Fruit fly (Drosophila melanogaster) whole organism, wandering third instar larva: ENCODE results near the gene Jon66Cii.

Experiments used
- Abd-B ChIP-seq: fragments of >200 bp; optimal IDR thresholded peaks from 2 replicates; lab custom pipeline; 2017; ENCODE audit warnings: missing biosample characterization, missing genetic modification characterization
- CG32264 ChIP-seq: fragments of 200-800 bp; sonication (Bioruptor generic); optimal IDR thresholded peaks from 2 replicates; lab custom pipeline; 2016; ENCODE audit warnings: missing biosample characterization, missing genetic modification characterization
- CG9705 ChIP-seq: fragments of 200-800 bp; sonication (Bioruptor generic); optimal IDR thresholded peaks from 2 replicates; lab custom pipeline; 2018; ENCODE audit warnings: missing biosample characterization, mild to moderate bottlenecking, missing genetic modification characterization
- CrebA ChIP-seq: fragments of 200-800 bp; sonication (Bioruptor generic); optimal IDR thresholded peaks from 2 replicates; lab custom pipeline; 2016; ENCODE audit warnings: missing biosample characterization, mild to moderate bottlenecking, missing genetic modification characterization, borderline replicate concordance
- Dif ChIP-seq: fragments of 200-275, 200-300 bp; sonication (Bioruptor generic); optimal IDR thresholded peaks from 2 replicates; lab custom pipeline; 2018; ENCODE audit warnings: missing biosample characterization, missing genetic modification characterization; ENCODE audit not compliant: partially characterized antibody
- HLH106 ChIP-seq: fragments of 200-800 bp; optimal IDR thresholded peaks from 3 replicates; lab custom pipeline; 2019; ENCODE audit warnings: missing biosample characterization, mild to moderate bottlenecking, missing genetic modification characterization, moderate library complexity
- Hr78 ChIP-seq: fragments of >200 bp; optimal IDR thresholded peaks from 2 replicates; lab custom pipeline; 2017; ENCODE audit warnings: missing biosample characterization, missing genetic modification characterization
- Hr83 ChIP-seq: fragments of 200-300 bp; sonication (Bioruptor generic); optimal IDR thresholded peaks from 2 replicates; lab custom pipeline; 2016; ENCODE audit warnings: missing biosample characterization, mild to moderate bottlenecking, missing genetic modification characterization, moderate library complexity; ENCODE audit not compliant: poor library complexity, severe bottlenecking
- Mio ChIP-seq: sonication (Bioruptor generic); optimal IDR thresholded peaks from 2 replicates; lab custom pipeline; 2016; ENCODE audit warnings: missing biosample characterization, missing genetic modification characterization
- N ChIP-seq: fragments of >200 bp; optimal IDR thresholded peaks from 2 replicates; lab custom pipeline; 2018; ENCODE audit warnings: missing biosample characterization, missing external identifiers, missing genetic modification characterization
- Rel ChIP-seq, 2 experiments: fragments of 200-800 bp; sonication (Bioruptor generic) in 1 of 2; optimal IDR thresholded peaks; 2 replicates in 1 of 2; 3 replicates in 1 of 2; lab custom pipeline; 2016 to 2019; ENCODE audit warnings: mild to moderate bottlenecking in 2 of 2, missing biosample characterization in 2 of 2, missing genetic modification characterization in 2 of 2, moderate library complexity in 1 of 2
- Sp1 ChIP-seq: fragments of 200-800 bp; sonication (Bioruptor generic); optimal IDR thresholded peaks from 3 replicates; lab custom pipeline; 2019; ENCODE audit warnings: missing biosample characterization, mild to moderate bottlenecking, missing genetic modification characterization, moderate library complexity
- Vsx2 ChIP-seq: fragments of 200-300, 225-300 bp; sonication (Bioruptor generic); optimal IDR thresholded peaks from 2 replicates; lab custom pipeline; 2018; ENCODE audit warnings: missing biosample characterization, missing genetic modification characterization; ENCODE audit not compliant: partially characterized antibody
- br ChIP-seq: fragments of 200-800 bp; sonication (Bioruptor generic); optimal IDR thresholded peaks from 2 replicates; lab custom pipeline; 2016; ENCODE audit warnings: missing biosample characterization, missing genetic modification characterization
- dl ChIP-seq, 2 experiments: fragments of 175-275, 200-275 bp in 1 of 2; fragments of 200-275 bp in 1 of 2; sonication (Bioruptor generic); optimal IDR thresholded peaks; lab custom pipeline; 2018; ENCODE audit warnings: mild to moderate bottlenecking in 2 of 2, missing biosample characterization in 2 of 2, missing genetic modification characterization in 2 of 2, moderate library complexity in 2 of 2; ENCODE audit not compliant: partially characterized antibody in 2 of 2, insufficient read depth in 1 of 2
- dsf ChIP-seq: sonication (Bioruptor generic); optimal IDR thresholded peaks from 2 replicates; lab custom pipeline; 2016; ENCODE audit warnings: missing biosample characterization, missing genetic modification characterization, borderline replicate concordance
- ey ChIP-seq: fragments of 200-800 bp; sonication (Bioruptor generic); optimal IDR thresholded peaks from 2 replicates; lab custom pipeline; 2016; ENCODE audit warnings: missing biosample characterization, missing genetic modification characterization
- foxo ChIP-seq, 2 experiments: fragments of 200-800 bp; sonication (Bioruptor generic); optimal IDR thresholded peaks; 2 replicates in 1 of 2; 3 replicates in 1 of 2; lab custom pipeline; 2016 to 2017; ENCODE audit warnings: missing biosample characterization in 2 of 2, missing genetic modification characterization in 2 of 2
- fru ChIP-seq: fragments of 200-800 bp; sonication (Bioruptor generic); optimal IDR thresholded peaks from 3 replicates; lab custom pipeline; 2016; ENCODE audit warnings: missing biosample characterization, mild to moderate bottlenecking, missing genetic modification characterization
- h ChIP-seq: fragments of 200-800 bp; sonication (Bioruptor generic); optimal IDR thresholded peaks from 3 replicates; lab custom pipeline; 2016; ENCODE audit warnings: missing biosample characterization, mild to moderate bottlenecking, missing genetic modification characterization
- jim ChIP-seq: fragments of 175-275, 200-325 bp; sonication (Bioruptor generic); optimal IDR thresholded peaks from 2 replicates; lab custom pipeline; 2016; ENCODE audit warnings: missing biosample characterization, mild to moderate bottlenecking, missing genetic modification characterization
- psq ChIP-seq: fragments of 200-800 bp; sonication (Bioruptor generic); optimal IDR thresholded peaks from 3 replicates; lab custom pipeline; 2017; ENCODE audit warnings: missing biosample characterization, mild to moderate bottlenecking, missing genetic modification characterization, moderate library complexity
- rgr ChIP-seq: fragments of 200-800 bp; sonication (Bioruptor generic); optimal IDR thresholded peaks from 3 replicates; lab custom pipeline; 2016; ENCODE audit warnings: missing biosample characterization, mild to moderate bottlenecking, missing genetic modification characterization
- tai ChIP-seq: sonication (Bioruptor generic); optimal IDR thresholded peaks from 2 replicates; lab custom pipeline; 2016; ENCODE audit warnings: missing biosample characterization, missing genetic modification characterization
- usp ChIP-seq: fragments of >200 bp; optimal IDR thresholded peaks from 2 replicates; lab custom pipeline; 2017; ENCODE audit warnings: missing biosample characterization, missing genetic modification characterization

Jon66Cii gene

dm6 chr3L:8424831-8425336, 31.4 kb upstream of the Jon66Cii start, which contains the start of gene Cbl:
Gene Cbl, plus strand, starts transcription at chr3L:8424954.
- TF ChIP-seq Rel (GFP tag; optimal IDR thresholded peaks at IDR 0.05; lab: Kevin White, UChicago) = no peak
- peak; percentile 12 for TF ChIP-seq Rel (tag; optimal IDR thresholded peaks at IDR 0.05; lab: Kevin White, UChicago)
- TF ChIP-seq ey (GFP tag; lab: Kevin White, UChicago) = no peak
- TF ChIP-seq Dif (GFP tag; lab: Kevin White, UChicago) = peak; percentile 8
- TF ChIP-seq Vsx2 (GFP tag; lab: Kevin White, UChicago) = peak; percentile 36
- peak; percentile 18 for TF ChIP-seq h (GFP tag; lab: Kevin White, UChicago)

- TF ChIP-seq rgr = no peak
- no peak for TF ChIP-seq Hr83
- TF ChIP-seq Dif (GFP tag; lab: Kevin White, UChicago) = no peak
- no peak for TF ChIP-seq foxo (GFP tag; optimal IDR thresholded peaks at IDR 0.05; lab: Kevin White, UChicago)
- no peak for TF ChIP-seq tai (GFP tag; lab: Kevin White, UChicago)
- TF ChIP-seq psq (GFP tag; lab: Kevin White, UChicago) = no peak
- no peak for TF ChIP-seq HLH106
- no peak for TF ChIP-seq jim
- no peak for TF ChIP-seq CrebA (GFP tag; lab: Kevin White, UChicago)
- TF ChIP-seq dsf (GFP tag; lab: Kevin White, UChicago) = no peak
- TF ChIP-seq N (GFP tag; lab: Kevin White, UChicago) = no peak
- TF ChIP-seq CG9705 (GFP tag; lab: Kevin White, UChicago) = no peak
Observed at dm6 chr3L:8423156-8423555, 29.7 kb upstream of the Jon66Cii start.

dm6 chr3L:8421808-8422586, 28.5 kb upstream of the Jon66Cii start, which contains the start of gene CG32354:
Gene CG32354, minus strand, starts transcription at chr3L:8422205.
- TF ChIP-seq CG32264 (GFP tag; lab: Kevin White, UChicago) = no peak
- TF ChIP-seq Mio (GFP tag; lab: Kevin White, UChicago) = no peak
- no peak for TF ChIP-seq Hr78 (GFP tag; lab: Kevin White, UChicago)
- no peak for TF ChIP-seq fru (GFP tag; lab: Kevin White, UChicago)
- TF ChIP-seq h (GFP tag; lab: Kevin White, UChicago) = no peak
- TF ChIP-seq foxo (GFP tag; optimal IDR thresholded peaks at IDR 0.05; lab: Kevin White, UChicago) = no peak

- TF ChIP-seq br (GFP tag; lab: Kevin White, UChicago) (no peak), Hr78 (GFP tag; lab: Kevin White, UChicago) (no peak), CG32264 (GFP tag; lab: Kevin White, UChicago) (no peak), ey (GFP tag; lab: Kevin White, UChicago) (no peak), tai (GFP tag; lab: Kevin White, UChicago) (no peak), foxo (GFP tag; optimal IDR thresholded peaks at IDR 0.05; lab: Kevin White, UChicago) (no peak)
Observed at dm6 chr3L:8421361-8421760, 27.9 kb upstream of the Jon66Cii start.

dm6 chr3L:8419622-8420176, 26.2 kb upstream of the Jon66Cii start:
- TF ChIP-seq Sp1 (GFP tag; lab: Kevin White, UChicago) (no peak), dsf (GFP tag; lab: Kevin White, UChicago) (no peak), ey (GFP tag; lab: Kevin White, UChicago) (no peak), Abd-B (GFP tag; lab: Kevin White, UChicago) (no peak)

dm6 chr3L:8418984-8419383, 25.5 kb upstream of the Jon66Cii start:
- peak; percentile 40 for TF ChIP-seq ey (GFP tag; lab: Kevin White, UChicago)
- peak; percentile 33 for TF ChIP-seq fru (GFP tag; lab: Kevin White, UChicago)
- TF ChIP-seq dl (GFP tag; optimal IDR thresholded peaks at IDR 0.05; lab: Kevin White, UChicago; ENCODE audit: insufficient read depth in 1 of 2, partially characterized antibody in 2 of 2) = no peak
- no peak for TF ChIP-seq psq (GFP tag; lab: Kevin White, UChicago)
- peak; percentile 10 for TF ChIP-seq br (GFP tag; lab: Kevin White, UChicago)
- no peak for TF ChIP-seq usp (GFP tag; lab: Kevin White, UChicago)
- TF ChIP-seq rgr = no peak
